Worm (Caenorhabditis elegans) whole organism, L2 larva: ENCODE results near the gene str-264.
A peak's percentile ranks its signal among the peaks of the same experiment; 100 is the strongest.

Experiments used
- C34F6.9 ChIP-seq: fragments of 150-350 bp; optimal IDR thresholded peaks from 2 replicates; lab custom pipeline; 2014; ENCODE audit warnings: missing biosample characterization, missing genetic modification characterization
- F13H6.1 ChIP-seq: sonication (generic microtip); optimal IDR thresholded peaks from 2 replicates; lab custom pipeline; 2016; ENCODE audit warnings: missing genetic modification characterization, missing compliant biosample characterization
- R02D3.7 ChIP-seq: fragments of 150-350 bp; optimal IDR thresholded peaks from 2 replicates; lab custom pipeline; 2014; ENCODE audit warnings: missing biosample characterization, missing genetic modification characterization
- Y55F3AM.14 ChIP-seq: fragments of 200-800 bp; sonication (Bioruptor generic); optimal IDR thresholded peaks from 2 replicates; lab custom pipeline; 2018; ENCODE audit warnings: mild to moderate bottlenecking, missing genetic modification characterization, missing compliant biosample characterization
- ZK546.5 ChIP-seq: sonication (generic microtip); optimal IDR thresholded peaks from 2 replicates; lab custom pipeline; 2017; ENCODE audit warnings: missing biosample characterization, missing genetic modification characterization
- alr-1 ChIP-seq: fragments of 150-350 bp; optimal IDR thresholded peaks from 2 replicates; lab custom pipeline; 2014; ENCODE audit warnings: missing biosample characterization, missing genetic modification characterization
- blmp-1 ChIP-seq: sonication (generic microtip); optimal IDR thresholded peaks from 2 replicates; lab custom pipeline; 2017; ENCODE audit warnings: missing genetic modification characterization, mild to moderate bottlenecking, missing compliant biosample characterization, antibody characterized with exemption, moderate library complexity; ENCODE audit not compliant: insufficient read depth
- ceh-16 ChIP-seq: fragments of 150-350 bp; optimal IDR thresholded peaks from 2 replicates; lab custom pipeline; 2014; ENCODE audit warnings: missing biosample characterization, missing genetic modification characterization
- ceh-82 ChIP-seq: fragments of 150-350 bp; optimal IDR thresholded peaks from 2 replicates; lab custom pipeline; 2014; ENCODE audit warnings: missing biosample characterization, missing genetic modification characterization
- crh-2 ChIP-seq: sonication (generic microtip); optimal IDR thresholded peaks from 2 replicates; lab custom pipeline; 2017; ENCODE audit warnings: missing biosample characterization, missing genetic modification characterization
- dmd-4 ChIP-seq: sonication (generic microtip); optimal IDR thresholded peaks from 2 replicates; lab custom pipeline; 2017; ENCODE audit warnings: missing biosample characterization, missing genetic modification characterization
- egl-27 ChIP-seq: sonication (generic microtip); optimal IDR thresholded peaks from 3 replicates; lab custom pipeline; 2017; ENCODE audit warnings: missing biosample characterization, missing genetic modification reagents, missing genetic modification characterization
- fos-1 ChIP-seq: fragments of 150-350 bp; optimal IDR thresholded peaks from 2 replicates; lab custom pipeline; 2014; ENCODE audit warnings: missing biosample characterization, missing genetic modification characterization
- gmeb-1 ChIP-seq: fragments of 150-350 bp; optimal IDR thresholded peaks from 2 replicates; lab custom pipeline; 2014; ENCODE audit warnings: missing biosample characterization, missing genetic modification characterization
- lin-11 ChIP-seq: fragments of 150-350 bp; sonication (generic microtip); optimal IDR thresholded peaks from 2 replicates; lab custom pipeline; 2014; ENCODE audit warnings: missing biosample characterization, missing genetic modification characterization, inconsistent platforms, mixed read lengths
- lin-13 ChIP-seq: fragments of 150-350 bp; optimal IDR thresholded peaks from 2 replicates; lab custom pipeline; 2014; ENCODE audit warnings: missing biosample characterization, missing genetic modification reagents, missing genetic modification characterization
- lsy-2 ChIP-seq, 2 experiments: fragments of 150-350 bp in 1 of 2; sonication (generic microtip) in 1 of 2; optimal IDR thresholded peaks; 2 replicates each; lab custom pipeline; 2014 to 2017; ENCODE audit warnings: missing biosample characterization in 2 of 2, missing genetic modification characterization in 2 of 2
- mab-5 ChIP-seq: fragments of 150-350 bp; optimal IDR thresholded peaks from 2 replicates; lab custom pipeline; 2014; ENCODE audit warnings: missing biosample characterization, missing genetic modification characterization
- mbf-1 ChIP-seq: sonication (generic microtip); optimal IDR thresholded peaks from 2 replicates; lab custom pipeline; 2017; ENCODE audit warnings: missing biosample characterization, missing genetic modification characterization
- mdl-1 ChIP-seq, 2 experiments: fragments of 150-350 bp in 1 of 2; sonication (generic microtip) in 1 of 2; optimal IDR thresholded peaks; 2 replicates each; lab custom pipeline; 2017; ENCODE audit warnings: missing biosample characterization in 2 of 2, missing genetic modification characterization in 2 of 2
- nhr-11 ChIP-seq: fragments of 150-350 bp; optimal IDR thresholded peaks from 2 replicates; lab custom pipeline; 2014; ENCODE audit warnings: missing biosample characterization, missing genetic modification characterization
- nhr-12 ChIP-seq: fragments of 150-350 bp; optimal IDR thresholded peaks from 2 replicates; lab custom pipeline; 2014; ENCODE audit warnings: missing biosample characterization, missing genetic modification characterization
- nhr-129 ChIP-seq: fragments of 150-350 bp; optimal IDR thresholded peaks from 2 replicates; lab custom pipeline; 2014; ENCODE audit warnings: missing biosample characterization, missing genetic modification characterization
- nhr-21 ChIP-seq: fragments of 150-350 bp; optimal IDR thresholded peaks from 2 replicates; lab custom pipeline; 2014; ENCODE audit warnings: missing biosample characterization, missing genetic modification characterization
- nhr-237 ChIP-seq: fragments of 150-350 bp; optimal IDR thresholded peaks from 2 replicates; lab custom pipeline; 2014; ENCODE audit warnings: missing biosample characterization, missing genetic modification characterization
- nhr-25 ChIP-seq: fragments of 150-350 bp; sonication (generic microtip); optimal IDR thresholded peaks from 3 replicates; lab custom pipeline; 2014; ENCODE audit warnings: missing biosample characterization, missing genetic modification characterization
- nhr-6 ChIP-seq: fragments of 150-350 bp; optimal IDR thresholded peaks from 2 replicates; lab custom pipeline; 2014; ENCODE audit warnings: missing biosample characterization, missing genetic modification characterization
- nhr-77 ChIP-seq: fragments of 150-350 bp; optimal IDR thresholded peaks from 2 replicates; lab custom pipeline; 2014; ENCODE audit warnings: missing biosample characterization, missing genetic modification characterization
- sem-4 ChIP-seq: fragments of 150-350 bp; optimal IDR thresholded peaks from 2 replicates; lab custom pipeline; 2014; ENCODE audit warnings: missing biosample characterization, missing genetic modification reagents, missing genetic modification characterization
- skn-1 ChIP-seq: sonication (generic microtip); optimal IDR thresholded peaks from 2 replicates; lab custom pipeline; 2017; ENCODE audit warnings: missing biosample characterization, missing genetic modification characterization
- sma-9 ChIP-seq, 2 experiments: fragments of 150-350 bp in 1 of 2; sonication (generic microtip) in 1 of 2; optimal IDR thresholded peaks; 2 replicates each; lab custom pipeline; 2014 to 2016; ENCODE audit warnings: missing genetic modification characterization in 2 of 2, mild to moderate bottlenecking in 1 of 2, missing biosample characterization in 1 of 2, missing compliant biosample characterization in 1 of 2, missing genetic modification reagents in 1 of 2, moderate library complexity in 1 of 2
- snpc-4 ChIP-seq: fragments of 150-350 bp; optimal IDR thresholded peaks from 2 replicates; lab custom pipeline; 2014; ENCODE audit warnings: missing biosample characterization, missing genetic modification characterization
- unc-62 ChIP-seq: fragments of 150-350 bp; optimal IDR thresholded peaks from 2 replicates; lab custom pipeline; 2014; ENCODE audit warnings: missing biosample characterization, missing genetic modification reagents, missing genetic modification characterization
- zag-1 ChIP-seq: fragments of 150-350 bp; optimal IDR thresholded peaks from 2 replicates; lab custom pipeline; 2014; ENCODE audit warnings: missing biosample characterization, missing genetic modification characterization
- ztf-1 ChIP-seq: fragments of 200-800 bp; sonication (Bioruptor generic); conservative IDR thresholded peaks from 2 replicates; pipeline ENCODE4 v1.3.6; 2022; ENCODE audit warnings: missing genetic modification characterization, missing compliant biosample characterization
- ztf-11 ChIP-seq: sonication (generic microtip); optimal IDR thresholded peaks from 2 replicates; lab custom pipeline; 2017; ENCODE audit warnings: missing biosample characterization, missing genetic modification characterization

Gene str-264

ce11 chrV:15465032-15465727 is 27.2 kb downstream of the str-264 start, which contains the start of gene pqn-71 (continued):
- TF ChIP-seq sma-9 (GFP tag; optimal IDR thresholded peaks at IDR 0.05; lab: Kevin White, UChicago) (peak; percentile 74), sma-9 (tag; optimal IDR thresholded peaks at IDR 0.05; lab: Kevin White, UChicago) (no peak), alr-1 (tag; lab: Kevin White, UChicago) (peak; percentile 8), nhr-12 (tag; lab: Kevin White, UChicago) (no peak), ceh-82 (tag; lab: Kevin White, UChicago) (peak; percentile 16), nhr-21 (tag; lab: Kevin White, UChicago) (peak; percentile 82), nhr-129 (tag; lab: Kevin White, UChicago) (peak; percentile 69), R02D3.7 (tag; lab: Kevin White, UChicago) (no peak), mbf-1 (tag; lab: Kevin White, UChicago) (peak; percentile 10)

ce11 chrV:15464402-15464801 is 28.0 kb downstream of the str-264 start, which contains the start of gene rocf-1:
rocf-1 (minus strand) TSS chrV:15464502.
- no peak for TF ChIP-seq fos-1 (tag; lab: Kevin White, UChicago)
- TF ChIP-seq Y55F3AM.14 (GFP tag; lab: Kevin White, UChicago), result no peak
- TF ChIP-seq F13H6.1, result no peak
- no peak for TF ChIP-seq ZK546.5 (tag; lab: Kevin White, UChicago)
- no peak for TF ChIP-seq R02D3.7 (tag; lab: Kevin White, UChicago)
- TF ChIP-seq ztf-1 (GFP tag; lab: Robert Waterston, UW), result no peak
- no peak for TF ChIP-seq lin-13 (GFP tag; lab: Kevin White, UChicago)
- no peak for TF ChIP-seq ceh-16 (tag; lab: Kevin White, UChicago)
- TF ChIP-seq alr-1 (tag; lab: Kevin White, UChicago), result no peak
- TF ChIP-seq dmd-4 (tag; lab: Kevin White, UChicago), result no peak
- TF ChIP-seq egl-27, result no peak
- no peak for TF ChIP-seq lin-11 (tag; lab: Kevin White, UChicago)
- TF ChIP-seq nhr-77 (tag; lab: Kevin White, UChicago), result no peak

DNA sequence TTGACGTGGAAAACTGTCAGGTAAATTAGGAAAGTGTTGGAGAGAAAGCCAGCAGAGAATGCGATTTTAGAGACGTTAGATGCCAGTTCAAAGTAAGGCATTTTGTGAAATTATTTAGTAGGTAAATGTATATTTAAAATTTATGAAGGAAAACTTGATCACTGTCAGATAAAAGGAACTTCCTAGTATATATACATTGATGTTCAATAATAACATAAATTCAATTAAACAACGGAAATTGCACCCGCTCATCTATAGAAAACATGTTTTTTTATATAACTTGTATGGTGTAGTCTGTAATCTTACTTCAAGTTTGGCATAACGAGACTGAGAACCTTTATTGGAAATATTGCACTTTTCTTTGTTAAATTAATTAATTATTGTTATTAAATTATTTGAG is 33.3 kb downstream of the str-264 start, which contains the start of gene str-71:
Gene str-71 (minus strand): TSS at position 101 of the 400 bp plus-strand sequence.
- no peak for TF ChIP-seq nhr-6 (tag; lab: Kevin White, UChicago)
- TF ChIP-seq mdl-1 (tag; optimal IDR thresholded peaks at IDR 0.05; lab: Kevin White, UChicago), result no peak
- no peak for TF ChIP-seq lin-13 (GFP tag; lab: Kevin White, UChicago)
- no peak for TF ChIP-seq snpc-4
- no peak for TF ChIP-seq zag-1 (tag; lab: Kevin White, UChicago)
- TF ChIP-seq crh-2, result no peak
- no peak for TF ChIP-seq C34F6.9
- no peak for TF ChIP-seq nhr-25 (tag; lab: Kevin White, UChicago)
- no peak for TF ChIP-seq nhr-237 (tag; lab: Kevin White, UChicago)
- no peak for TF ChIP-seq lsy-2 (tag; optimal IDR thresholded peaks at IDR 0.05; lab: Kevin White, UChicago)
- no peak for TF ChIP-seq lin-11 (tag; lab: Kevin White, UChicago)
- TF ChIP-seq R02D3.7 (tag; lab: Kevin White, UChicago), result no peak
- TF ChIP-seq nhr-129 (tag; lab: Kevin White, UChicago), result no peak
- no peak for TF ChIP-seq ztf-11 (tag; lab: Kevin White, UChicago)
- TF ChIP-seq nhr-12 (tag; lab: Kevin White, UChicago), result no peak
- no peak for TF ChIP-seq sem-4 (tag; lab: Kevin White, UChicago)

ce11 chrV:15454322-15454721 is 38.1 kb downstream of the str-264 start:
- TF ChIP-seq mdl-1 (tag; optimal IDR thresholded peaks at IDR 0.05; lab: Kevin White, UChicago), result no peak
- TF ChIP-seq dmd-4 (tag; lab: Kevin White, UChicago), result no peak
- no peak for TF ChIP-seq F13H6.1
- TF ChIP-seq skn-1, result no peak
- TF ChIP-seq nhr-11 (tag; lab: Kevin White, UChicago), result no peak
- TF ChIP-seq sem-4 (tag; lab: Kevin White, UChicago), result no peak
- no peak for TF ChIP-seq ceh-82 (tag; lab: Kevin White, UChicago)

ce11 chrV:15451421-15451820 is 41.0 kb downstream of the str-264 start, which contains the start of gene srw-33:
srw-33 (minus strand) TSS chrV:15451521.
- TF ChIP-seq gmeb-1 (tag; lab: Kevin White, UChicago) (no peak), ceh-82 (tag; lab: Kevin White, UChicago) (no peak), skn-1 (no peak), blmp-1 (tag; lab: Kevin White, UChicago) (no peak), alr-1 (tag; lab: Kevin White, UChicago) (no peak), snpc-4 (no peak), dmd-4 (tag; lab: Kevin White, UChicago) (no peak), C34F6.9 (no peak), egl-27 (no peak), ztf-11 (tag; lab: Kevin White, UChicago) (no peak), mab-5 (no peak), lin-13 (GFP tag; lab: Kevin White, UChicago) (no peak), unc-62 (GFP tag; lab: Kevin White, UChicago) (no peak)
